Fruit fly (Drosophila melanogaster) whole organism, embryonic: ENCODE measurements around the gene CG18557.
A peak's percentile ranks its signal among the peaks of the same experiment; 100 is the strongest.

ENCODE experiments used
- Atf6 ChIP-seq: fragments of 200-800 bp; sonication (Bioruptor generic); IDR thresholded peaks from 2 replicates; pipeline ENCODE4 v1.3.6; 2022; ENCODE audit warnings: missing biosample characterization, missing genetic modification characterization
- CG10565 ChIP-seq: fragments of 200-800 bp; sonication (Bioruptor generic); optimal IDR thresholded peaks from 3 replicates; lab custom pipeline; 2016; ENCODE audit warnings: missing biosample characterization, mild to moderate bottlenecking, missing genetic modification characterization
- CG1233 ChIP-seq: fragments of 200-800 bp; sonication (Bioruptor generic); optimal IDR thresholded peaks from 4 replicates; lab custom pipeline; 2018; ENCODE audit warnings: missing biosample characterization, mild to moderate bottlenecking, missing genetic modification characterization
- CG12659 ChIP-seq: fragments of 200-800 bp; sonication (Bioruptor generic); optimal IDR thresholded peaks from 3 replicates; lab custom pipeline; 2017; ENCODE audit warnings: mild to moderate bottlenecking, missing biosample characterization, missing genetic modification reagents, missing genetic modification characterization
- CG16779 ChIP-seq: fragments of 200-800 bp; sonication (Bioruptor generic); IDR thresholded peaks from 2 replicates; pipeline ENCODE4 v1.3.6; 2022; ENCODE audit warnings: missing biosample characterization, missing genetic modification characterization
- CG16813 ChIP-seq: fragments of 200-800 bp; sonication (Bioruptor generic); IDR thresholded peaks from 3 replicates; pipeline ENCODE4 v1.3.6; 2022; ENCODE audit warnings: missing biosample characterization, missing genetic modification characterization; ENCODE audit not compliant: partially characterized antibody
- CG17612 ChIP-seq: fragments of 200-800 bp; sonication (Bioruptor generic); IDR thresholded peaks from 2 replicates; pipeline ENCODE4 v1.3.6; 2022; ENCODE audit warnings: missing biosample characterization, missing genetic modification characterization
- CG18262 ChIP-seq: fragments of 200-800 bp; optimal IDR thresholded peaks from 3 replicates; lab custom pipeline; 2019; ENCODE audit warnings: missing biosample characterization, mild to moderate bottlenecking, missing genetic modification characterization, moderate library complexity
- CG1832 ChIP-seq: fragments of 200-800 bp; sonication (Bioruptor generic); optimal IDR thresholded peaks from 2 replicates; lab custom pipeline; 2017; ENCODE audit warnings: missing biosample characterization, mild to moderate bottlenecking, missing genetic modification characterization, inconsistent platforms
- CG2129 ChIP-seq: fragments of 200-800 bp; sonication (Bioruptor generic); IDR thresholded peaks from 2 replicates; pipeline ENCODE4 v1.3.6; 2022; ENCODE audit warnings: missing biosample characterization, missing genetic modification characterization; ENCODE audit not compliant: partially characterized antibody
- CG2202 ChIP-seq: fragments of 200-800 bp; sonication (Bioruptor generic); optimal IDR thresholded peaks from 2 replicates; lab custom pipeline; 2018; ENCODE audit warnings: missing biosample characterization, mild to moderate bottlenecking, missing genetic modification characterization
- CG31388 ChIP-seq: fragments of 200-800 bp; sonication (Bioruptor generic); optimal IDR thresholded peaks from 2 replicates; lab custom pipeline; 2016; ENCODE audit warnings: missing biosample characterization, missing genetic modification characterization
- CG32767 ChIP-seq: fragments of 200-800 bp; sonication (Bioruptor generic); IDR thresholded peaks from 2 replicates; pipeline ENCODE4 v1.3.6; 2022; ENCODE audit warnings: missing biosample characterization, missing genetic modification characterization
- CG4328 ChIP-seq: fragments of 200-800 bp; sonication (Bioruptor generic); optimal IDR thresholded peaks from 3 replicates; lab custom pipeline; 2017; ENCODE audit warnings: missing biosample characterization, missing genetic modification reagents, missing genetic modification characterization
- CG4820 ChIP-seq: fragments of 200-800 bp; sonication (Bioruptor generic); optimal IDR thresholded peaks from 3 replicates; lab custom pipeline; 2016; ENCODE audit warnings: missing biosample characterization, missing genetic modification characterization
- CG6683 ChIP-seq: fragments of 200-800 bp; sonication (Bioruptor generic); optimal IDR thresholded peaks from 2 replicates; lab custom pipeline; 2017; ENCODE audit warnings: missing biosample characterization, mild to moderate bottlenecking, missing genetic modification characterization, missing genetic modification reagents
- Chrac-16 ChIP-seq: fragments of 200-800 bp; sonication (Bioruptor generic); optimal IDR thresholded peaks from 3 replicates; lab custom pipeline; 2016; ENCODE audit warnings: missing biosample characterization, missing genetic modification characterization
- Dbx ChIP-seq: fragments of 200-800 bp; sonication (Bioruptor generic); IDR thresholded peaks from 3 replicates; pipeline ENCODE4 v1.3.6; 2022; ENCODE audit warnings: missing biosample characterization, missing genetic modification characterization
- Dp ChIP-seq: fragments of 200-800 bp; sonication (Bioruptor generic); optimal IDR thresholded peaks from 2 replicates; lab custom pipeline; 2018; ENCODE audit warnings: missing biosample characterization, mild to moderate bottlenecking, missing genetic modification characterization, moderate library complexity
- ERR ChIP-seq: fragments of 200-800 bp; sonication (Bioruptor generic); optimal IDR thresholded peaks from 2 replicates; lab custom pipeline; 2016; ENCODE audit warnings: missing biosample characterization, missing genetic modification characterization
- Fer1 ChIP-seq: fragments of 200-800 bp; sonication (Bioruptor generic); optimal IDR thresholded peaks from 2 replicates; lab custom pipeline; 2017; ENCODE audit warnings: missing biosample characterization, mild to moderate bottlenecking, missing genetic modification characterization
- Fer2 ChIP-seq: fragments of 200-800 bp; sonication (Bioruptor generic); optimal IDR thresholded peaks from 2 replicates; lab custom pipeline; 2018; ENCODE audit warnings: missing biosample characterization, mild to moderate bottlenecking, missing genetic modification characterization, moderate library complexity
- Gsc ChIP-seq: fragments of 200-800 bp; sonication (Bioruptor generic); IDR thresholded peaks from 2 replicates; pipeline ENCODE4 v1.3.6; 2022; ENCODE audit warnings: missing biosample characterization, missing genetic modification characterization
- Hr3 ChIP-seq: fragments of 200-800 bp; sonication (Bioruptor generic); optimal IDR thresholded peaks from 3 replicates; lab custom pipeline; 2016; ENCODE audit warnings: missing biosample characterization, missing genetic modification characterization
- Hsf ChIP-seq: fragments of 200-800 bp; sonication (Bioruptor generic); optimal IDR thresholded peaks from 3 replicates; lab custom pipeline; 2016; ENCODE audit warnings: missing biosample characterization, missing genetic modification characterization
- Max ChIP-seq: fragments of 200-800 bp; sonication (Bioruptor generic); optimal IDR thresholded peaks from 2 replicates; lab custom pipeline; 2016; ENCODE audit warnings: missing biosample characterization, mild to moderate bottlenecking, missing genetic modification characterization
- Nf-YA ChIP-seq: fragments of 200-800 bp; sonication (Bioruptor generic); IDR thresholded peaks from 2 replicates; pipeline ENCODE4 v1.3.6; 2022; ENCODE audit warnings: missing biosample characterization, missing genetic modification characterization
- Oaz ChIP-seq: fragments of 200-800 bp; sonication (Bioruptor generic); IDR thresholded peaks from 2 replicates; pipeline ENCODE4 v1.3.6; 2022; ENCODE audit warnings: missing biosample characterization, missing genetic modification characterization
- Poxn ChIP-seq: fragments of 200-800 bp; sonication (Bioruptor generic); IDR thresholded peaks from 2 replicates; pipeline ENCODE4 v1.3.6; 2022; ENCODE audit warnings: missing biosample characterization, missing genetic modification characterization
- Rfx ChIP-seq: fragments of 200-800 bp; sonication (Bioruptor generic); IDR thresholded peaks from 2 replicates; pipeline ENCODE4 v1.3.6; 2022; ENCODE audit warnings: missing biosample characterization, missing genetic modification characterization
- Six4 ChIP-seq: fragments of 200-800 bp; sonication (Bioruptor generic); optimal IDR thresholded peaks from 2 replicates; lab custom pipeline; 2016; ENCODE audit warnings: missing biosample characterization, missing genetic modification characterization
- Sox102F ChIP-seq: fragments of 200-800 bp; sonication (Bioruptor generic); optimal IDR thresholded peaks from 2 replicates; lab custom pipeline; 2018; ENCODE audit warnings: missing biosample characterization, mild to moderate bottlenecking, missing genetic modification characterization, moderate library complexity
- al ChIP-seq: fragments of 200-800 bp; sonication (Bioruptor generic); IDR thresholded peaks from 2 replicates; pipeline ENCODE4 v1.3.6; 2022; ENCODE audit warnings: missing biosample characterization, missing genetic modification characterization
- ara ChIP-seq: fragments of 200-800 bp; sonication (Bioruptor generic); IDR thresholded peaks from 2 replicates; pipeline ENCODE4 v1.3.6; 2022; ENCODE audit warnings: missing biosample characterization, missing genetic modification characterization
- az2 ChIP-seq: fragments of 200-800 bp; sonication (Bioruptor generic); optimal IDR thresholded peaks from 3 replicates; lab custom pipeline; 2016; ENCODE audit warnings: missing biosample characterization, missing genetic modification characterization
- btn ChIP-seq: fragments of 200-800 bp; sonication (Bioruptor generic); optimal IDR thresholded peaks from 2 replicates; lab custom pipeline; 2016; ENCODE audit warnings: missing biosample characterization, missing genetic modification characterization
- chm ChIP-seq: fragments of 200-800 bp; sonication (Bioruptor generic); IDR thresholded peaks from 2 replicates; pipeline ENCODE4 v1.3.6; 2022; ENCODE audit warnings: missing biosample characterization, missing genetic modification characterization
- croc ChIP-seq: fragments of 200-800 bp; sonication (Bioruptor generic); conservative IDR thresholded peaks from 3 replicates; pipeline ENCODE4 v1.3.6; 2022; ENCODE audit warnings: missing biosample characterization, missing genetic modification characterization
- crol ChIP-seq: fragments of 200-800 bp; sonication (Bioruptor generic); IDR thresholded peaks from 2 replicates; pipeline ENCODE4 v1.3.6; 2022; ENCODE audit warnings: missing biosample characterization, missing genetic modification characterization
- en ChIP-seq: fragments of 200-800 bp; sonication (Bioruptor generic); optimal IDR thresholded peaks from 2 replicates; lab custom pipeline; 2016; ENCODE audit warnings: missing biosample characterization, missing genetic modification characterization
- fd3F ChIP-seq: fragments of 200-800 bp; sonication (Bioruptor generic); optimal IDR thresholded peaks from 2 replicates; lab custom pipeline; 2018; ENCODE audit warnings: missing biosample characterization, mild to moderate bottlenecking, missing genetic modification characterization, moderate library complexity
- jing ChIP-seq: fragments of 200-800 bp; sonication (Bioruptor generic); optimal IDR thresholded peaks from 2 replicates; lab custom pipeline; 2018; ENCODE audit warnings: missing biosample characterization, mild to moderate bottlenecking, missing genetic modification characterization
- lov ChIP-seq, 2 experiments: fragments of 200-800 bp in 1 of 2; fragments of >200 bp in 1 of 2; sonication (Bioruptor generic) in 1 of 2; IDR thresholded peaks in 1 of 2; optimal IDR thresholded peaks in 1 of 2; 2 replicates in 1 of 2; 3 replicates in 1 of 2; pipeline versions ENCODE4 v1.3.6 to Lab custom; 2017 to 2022; ENCODE audit warnings: missing biosample characterization in 1 of 2, missing genetic modification characterization in 1 of 2
- pros ChIP-seq: fragments of 200-800 bp; sonication (Bioruptor generic); optimal IDR thresholded peaks from 3 replicates; lab custom pipeline; 2019; ENCODE audit warnings: missing biosample characterization, mild to moderate bottlenecking, missing genetic modification characterization, moderate library complexity
- pzg ChIP-seq: fragments of 200-800 bp; sonication (Bioruptor generic); optimal IDR thresholded peaks from 3 replicates; lab custom pipeline; 2018; ENCODE audit warnings: missing biosample characterization, mild to moderate bottlenecking, missing genetic modification characterization, moderate library complexity
- rib ChIP-seq: fragments of 200-800 bp; sonication (Bioruptor generic); IDR thresholded peaks from 2 replicates; pipeline ENCODE4 v1.3.6; 2022; ENCODE audit warnings: missing biosample characterization, missing genetic modification characterization
- slou ChIP-seq: fragments of 200-800 bp; sonication (Bioruptor generic); optimal IDR thresholded peaks from 3 replicates; lab custom pipeline; 2016; ENCODE audit warnings: missing biosample characterization, missing genetic modification characterization
- so ChIP-seq: fragments of 200-800 bp; sonication (Bioruptor generic); IDR thresholded peaks from 3 replicates; pipeline ENCODE4 v1.3.6; 2022; ENCODE audit warnings: missing biosample characterization, missing genetic modification characterization
- ttk ChIP-seq: fragments of 200-800 bp; sonication (Bioruptor generic); IDR thresholded peaks from 2 replicates; pipeline ENCODE4 v2.1.2; 2022; ENCODE audit warnings: missing biosample characterization, missing genetic modification characterization
- unc-4 ChIP-seq: fragments of 200-800 bp; sonication (Bioruptor generic); IDR thresholded peaks from 2 replicates; pipeline ENCODE4 v1.3.6; 2022; ENCODE audit warnings: missing biosample characterization, missing genetic modification characterization; ENCODE audit not compliant: partially characterized antibody
- vvl ChIP-seq: fragments of 200-800 bp; sonication (Bioruptor generic); IDR thresholded peaks from 2 replicates; pipeline ENCODE4 v1.3.6; 2022; ENCODE audit warnings: missing biosample characterization, missing genetic modification characterization

The CG18557 gene

DNA sequence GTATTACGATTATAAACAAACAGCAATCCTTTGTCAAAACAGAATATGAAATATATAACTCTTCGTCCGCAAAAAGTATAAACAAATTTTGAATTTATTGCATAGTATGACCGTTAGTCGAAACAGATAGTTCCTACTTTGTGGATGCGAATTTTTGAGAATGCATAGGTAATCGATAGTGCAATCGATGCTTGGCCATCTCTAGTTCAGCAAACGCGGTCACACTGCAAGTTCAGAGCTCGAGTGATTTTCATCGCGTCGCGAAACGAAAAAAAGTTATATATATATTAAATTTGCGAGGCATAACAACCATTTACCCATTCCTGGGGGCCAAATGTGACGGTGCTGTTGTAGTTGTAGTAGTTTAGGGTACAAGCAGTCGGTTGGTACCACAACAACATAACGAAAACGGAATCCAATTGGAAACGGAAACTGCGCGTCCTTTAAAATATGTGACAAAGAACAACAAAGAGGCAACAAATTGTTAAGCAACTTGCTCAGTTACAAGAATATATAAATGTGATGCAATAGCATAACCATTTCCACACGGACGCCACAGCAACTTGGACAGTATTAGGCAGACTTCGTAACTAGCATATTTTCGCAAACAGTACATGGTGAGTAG lies 11.5 kb upstream of the CG18557 start, which contains the start of gene CG2991 (continued):
- TF ChIP-seq CG1832 (no peak), CG18262 (tag; lab: Kevin White, UChicago) (peak; percentile 24), CG31388 (GFP tag; lab: Kevin White, UChicago) (no peak), CG32767 (no peak), croc (GFP tag; lab: Robert Waterston, UW) (no peak), CG1233 (GFP tag; lab: Kevin White, UChicago) (peak; percentile 25), ERR (GFP tag; lab: Kevin White, UChicago) (peak; percentile 51), Atf6 (GFP tag; lab: Robert Waterston, UW) (no peak), CG2202 (tag; lab: Kevin White, UChicago) (no peak), CG2129 (GFP tag; lab: Robert Waterston, UW) (peak; percentile 38; the same call in 1 of the 2 replicates), az2 (GFP tag; lab: Kevin White, UChicago) (no peak), CG12659 (peak; percentile 75), Nf-YA (GFP tag; lab: Robert Waterston, UW) (no peak), crol (GFP tag; lab: Robert Waterston, UW) (no peak), vvl (GFP tag; lab: Robert Waterston, UW) (peak; percentile 55), Rfx (GFP tag; lab: Robert Waterston, UW) (peak; percentile 59), Max (GFP tag; lab: Kevin White, UChicago) (peak; percentile 40), pros (GFP tag; lab: Kevin White, UChicago) (no peak), Fer1 (GFP tag; lab: Kevin White, UChicago) (peak; percentile 55), Fer2 (tag; lab: Kevin White, UChicago) (no peak), Hr3 (GFP tag; lab: Kevin White, UChicago) (no peak), CG4328 (no peak), pzg (GFP tag; lab: Kevin White, UChicago) (peak; percentile 97), jing (GFP tag; lab: Kevin White, UChicago) (no peak), Chrac-16 (GFP tag; lab: Kevin White, UChicago) (no peak), ara (GFP tag; lab: Robert Waterston, UW) (no peak), Poxn (no peak), Dp (GFP tag; lab: Kevin White, UChicago) (peak; percentile 84), Hsf (GFP tag; lab: Kevin White, UChicago) (peak; percentile 37), fd3F (GFP tag; lab: Kevin White, UChicago) (no peak), CG16779 (no peak), Oaz (GFP tag; lab: Robert Waterston, UW) (no peak), CG4820 (GFP tag; lab: Kevin White, UChicago) (no peak), rib (peak; percentile 38; the same call in 1 of the 2 replicates), ttk (GFP tag; lab: Robert Waterston, UW) (no peak), slou (GFP tag; lab: Kevin White, UChicago) (no peak), CG17612 (GFP tag; lab: Robert Waterston, UW) (no peak), unc-4 (GFP tag; lab: Robert Waterston, UW) (peak; percentile 87), CG16813 (GFP tag; lab: Robert Waterston, UW) (peak; percentile 78), al (GFP tag; lab: Robert Waterston, UW) (no peak), CG10565 (GFP tag; lab: Kevin White, UChicago) (no peak), so (GFP tag; lab: Robert Waterston, UW) (peak; percentile 33; the same call in 1 of the 3 replicates), Six4 (GFP tag; lab: Kevin White, UChicago) (no peak), lov (optimal IDR thresholded peaks at IDR 0.05; lab: Kevin White, UChicago) (no peak), lov (GFP tag; IDR thresholded peaks at IDR 0.05; lab: Robert Waterston, UW) (no peak), btn (GFP tag; lab: Kevin White, UChicago) (no peak), Gsc (GFP tag; lab: Robert Waterston, UW) (no peak), Sox102F (GFP tag; lab: Kevin White, UChicago) (no peak), CG6683 (GFP tag; lab: Kevin White, UChicago) (no peak), Dbx (0 out of 3 replicates have a peak, but pooled peaks have one; percentile 21), chm (peak; percentile 74), en (no peak)
